Worm (Caenorhabditis elegans) whole organism, L1 larva: Measurements from ENCODE around the gene srg-64.

Source experiments
- C04F5.9 ChIP-seq: sonication (generic microtip); optimal IDR thresholded peaks from 2 replicates; lab custom pipeline; 2016; ENCODE audit warnings: missing genetic modification characterization, missing compliant biosample characterization
- C16A3.4 ChIP-seq: fragments of 150-350 bp; optimal IDR thresholded peaks from 2 replicates; lab custom pipeline; 2014; ENCODE audit warnings: missing biosample characterization, missing genetic modification characterization
- ama-1 ChIP-seq: fragments of 150-350 bp; optimal IDR thresholded peaks from 2 replicates; lab custom pipeline; 2014
- blmp-1 ChIP-seq: fragments of 150-350 bp; optimal IDR thresholded peaks from 2 replicates; lab custom pipeline; 2014; ENCODE audit warnings: missing biosample characterization, missing genetic modification characterization
- ceh-63 ChIP-seq: fragments of 200-800 bp; sonication (Bioruptor generic); optimal IDR thresholded peaks from 2 replicates; lab custom pipeline; 2018; ENCODE audit warnings: mild to moderate bottlenecking, missing genetic modification characterization, missing compliant biosample characterization
- ceh-8 ChIP-seq: fragments of 200-800 bp; sonication (Bioruptor generic); optimal IDR thresholded peaks from 2 replicates; lab custom pipeline; 2018; ENCODE audit warnings: mild to moderate bottlenecking, missing genetic modification characterization, moderate library complexity, missing compliant biosample characterization
- ceh-88 ChIP-seq: fragments of 200-800 bp; sonication (Bioruptor generic); IDR thresholded peaks from 2 replicates; pipeline ENCODE4 v1.3.6; 2022; ENCODE audit warnings: missing genetic modification characterization, missing compliant biosample characterization
- ceh-90 ChIP-seq: sonication (generic microtip); optimal IDR thresholded peaks from 2 replicates; lab custom pipeline; 2016; ENCODE audit warnings: missing genetic modification characterization, missing compliant biosample characterization
- dpl-1 ChIP-seq, 3 experiments: fragments of 150-350 bp in 2 of 3; sonication (generic microtip) in 1 of 3; optimal IDR thresholded peaks; 2 replicates each; lab custom pipeline; 2014 to 2017; ENCODE audit warnings: missing biosample characterization in 3 of 3, missing genetic modification characterization in 3 of 3, missing genetic modification reagents in 3 of 3
- efl-3 ChIP-seq: fragments of 200-800 bp; sonication (Bioruptor generic); optimal IDR thresholded peaks from 2 replicates; lab custom pipeline; 2018; ENCODE audit warnings: mild to moderate bottlenecking, missing genetic modification characterization, missing compliant biosample characterization
- egl-13 ChIP-seq: sonication (generic microtip); optimal IDR thresholded peaks from 2 replicates; lab custom pipeline; 2016; ENCODE audit warnings: missing genotype, missing genetic modification reagents, missing genetic modification characterization, missing compliant biosample characterization
- egl-27 ChIP-seq, 2 experiments: fragments of 150-350 bp in 1 of 2; sonication (generic microtip); optimal IDR thresholded peaks; 3 replicates each; lab custom pipeline; 2017 to 2018; ENCODE audit warnings: missing biosample characterization in 2 of 2, missing genetic modification characterization in 2 of 2, missing genetic modification reagents in 2 of 2
- elt-2 ChIP-seq: sonication (generic microtip); optimal IDR thresholded peaks from 2 replicates; lab custom pipeline; 2016; ENCODE audit warnings: missing genetic modification characterization, mild to moderate bottlenecking, inconsistent platforms, missing compliant biosample characterization, missing genetic modification reagents
- elt-3 ChIP-seq, 6 experiments: fragments of 150-350 bp in 1 of 6; sonication (generic microtip); optimal IDR thresholded peaks; 2 replicates each; lab custom pipeline; 2017 to 2018; ENCODE audit warnings: missing biosample characterization in 6 of 6, missing genetic modification characterization in 6 of 6, inconsistent platforms in 1 of 6
- ets-5 ChIP-seq: fragments of 200-800 bp; sonication (Bioruptor generic); IDR thresholded peaks from 2 replicates; pipeline ENCODE4 v1.3.6; 2022; ENCODE audit warnings: missing genetic modification characterization, missing compliant biosample characterization
- fkh-10 ChIP-seq: sonication (generic microtip); optimal IDR thresholded peaks from 2 replicates; lab custom pipeline; 2017; ENCODE audit warnings: missing biosample characterization, missing genetic modification reagents, missing genetic modification characterization
- fkh-4 ChIP-seq: sonication (generic microtip); optimal IDR thresholded peaks from 2 replicates; lab custom pipeline; 2016; ENCODE audit warnings: missing compliant biosample characterization, missing genetic modification characterization, borderline replicate concordance
- fos-1 ChIP-seq: fragments of 150-350 bp; optimal IDR thresholded peaks from 2 replicates; lab custom pipeline; 2014; ENCODE audit warnings: missing biosample characterization, missing genetic modification characterization
- grh-1 ChIP-seq: fragments of 200-800 bp; sonication (Bioruptor generic); IDR thresholded peaks from 2 replicates; pipeline ENCODE4 v1.3.6; 2022; ENCODE audit warnings: missing genetic modification reagents, missing genetic modification characterization, missing compliant biosample characterization
- hlh-17 ChIP-seq: fragments of 200-800 bp; sonication (Bioruptor generic); optimal IDR thresholded peaks from 2 replicates; lab custom pipeline; 2018; ENCODE audit warnings: missing genetic modification characterization, mild to moderate bottlenecking, missing compliant biosample characterization, moderate library complexity, borderline replicate concordance
- hpl-2 ChIP-seq: fragments of 150-350 bp; optimal IDR thresholded peaks from 2 replicates; lab custom pipeline; 2014; ENCODE audit warnings: missing biosample characterization, missing genetic modification reagents, missing genetic modification characterization
- irx-1 ChIP-seq: sonication (generic microtip); optimal IDR thresholded peaks from 2 replicates; lab custom pipeline; 2016; ENCODE audit warnings: missing genetic modification characterization, missing compliant biosample characterization
- isw-1 ChIP-seq: fragments of 200-800 bp; sonication (Bioruptor generic); IDR thresholded peaks from 2 replicates; pipeline ENCODE4 v1.3.6; 2022; ENCODE audit warnings: missing genetic modification characterization, missing compliant biosample characterization
- jun-1 ChIP-seq: fragments of 150-350 bp; optimal IDR thresholded peaks from 2 replicates; lab custom pipeline; 2014; ENCODE audit warnings: missing biosample characterization, missing genetic modification reagents, missing genetic modification characterization
- lin-14 ChIP-seq: fragments of 200-800 bp; sonication (Bioruptor generic); optimal IDR thresholded peaks from 2 replicates; lab custom pipeline; 2018; ENCODE audit warnings: mild to moderate bottlenecking, missing genetic modification characterization, moderate library complexity, missing compliant biosample characterization
- lin-35 ChIP-seq, 2 experiments: fragments of 150-350 bp; optimal IDR thresholded peaks; 2 replicates each; lab custom pipeline; 2014; ENCODE audit warnings: missing biosample characterization in 2 of 2, missing genetic modification characterization in 2 of 2, missing genetic modification reagents in 2 of 2
- lir-3 ChIP-seq: sonication (generic microtip); optimal IDR thresholded peaks from 2 replicates; lab custom pipeline; 2016; ENCODE audit warnings: mild to moderate bottlenecking, missing genetic modification characterization, moderate library complexity, missing compliant biosample characterization; ENCODE audit not compliant: poor library complexity
- lsy-2 ChIP-seq, 2 experiments: fragments of 150-350 bp; optimal IDR thresholded peaks; 2 replicates each; lab custom pipeline; 2014; ENCODE audit warnings: missing biosample characterization in 2 of 2, missing genetic modification characterization in 2 of 2
- mdl-1 ChIP-seq, 2 experiments: fragments of 150-350 bp; optimal IDR thresholded peaks; 2 replicates each; lab custom pipeline; 2014 to 2017; ENCODE audit warnings: missing biosample characterization in 2 of 2, missing genetic modification characterization in 2 of 2, inconsistent platforms in 1 of 2
- nhr-19 ChIP-seq: fragments of 200-800 bp; sonication (Bioruptor generic); conservative IDR thresholded peaks from 2 replicates; pipeline ENCODE4 v1.3.6; 2022; ENCODE audit warnings: missing genetic modification characterization, missing compliant biosample characterization
- nhr-20 ChIP-seq: sonication (generic microtip); optimal IDR thresholded peaks from 2 replicates; lab custom pipeline; 2016; ENCODE audit warnings: mild to moderate bottlenecking, missing genetic modification characterization, missing compliant biosample characterization
- nhr-237 ChIP-seq: fragments of 150-350 bp; optimal IDR thresholded peaks from 2 replicates; lab custom pipeline; 2014; ENCODE audit warnings: missing biosample characterization, missing genetic modification characterization
- nhr-28 ChIP-seq: fragments of 150-350 bp; optimal IDR thresholded peaks from 2 replicates; lab custom pipeline; 2014; ENCODE audit warnings: missing biosample characterization, missing genetic modification characterization
- nhr-47 ChIP-seq: sonication (generic microtip); optimal IDR thresholded peaks from 2 replicates; lab custom pipeline; 2016; ENCODE audit warnings: mild to moderate bottlenecking, missing genetic modification characterization, moderate library complexity, missing compliant biosample characterization
- nhr-71 ChIP-seq: sonication (generic microtip); optimal IDR thresholded peaks from 2 replicates; lab custom pipeline; 2016; ENCODE audit warnings: mild to moderate bottlenecking, missing genetic modification characterization, moderate library complexity, missing compliant biosample characterization
- nhr-76 ChIP-seq: sonication (generic microtip); optimal IDR thresholded peaks from 2 replicates; lab custom pipeline; 2017; ENCODE audit warnings: missing biosample characterization, missing genetic modification characterization
- nhr-77 ChIP-seq: fragments of 150-350 bp; optimal IDR thresholded peaks from 2 replicates; lab custom pipeline; 2014; ENCODE audit warnings: missing biosample characterization, missing genetic modification characterization
- nhr-84 ChIP-seq: sonication (generic microtip); optimal IDR thresholded peaks from 2 replicates; lab custom pipeline; 2017; ENCODE audit warnings: missing biosample characterization, missing genetic modification characterization
- nhr-85 ChIP-seq: sonication (generic microtip); peaks from one replicate; lab custom pipeline; 2016; ENCODE audit warnings: missing genetic modification characterization, inconsistent platforms, missing compliant biosample characterization
- nhr-90 ChIP-seq: sonication (generic microtip); optimal IDR thresholded peaks from 2 replicates; lab custom pipeline; 2016; ENCODE audit warnings: mild to moderate bottlenecking, missing genetic modification characterization, missing compliant biosample characterization; ENCODE audit not compliant: poor library complexity
- snu-23 ChIP-seq: sonication (generic microtip); optimal IDR thresholded peaks from 2 replicates; lab custom pipeline; 2016; ENCODE audit warnings: missing genetic modification characterization, missing compliant biosample characterization
- sptf-1 ChIP-seq: fragments of 150-350 bp; optimal IDR thresholded peaks from 2 replicates; lab custom pipeline; 2014; ENCODE audit warnings: missing biosample characterization, missing genetic modification characterization
- swsn-7 ChIP-seq: sonication (generic microtip); optimal IDR thresholded peaks from 2 replicates; lab custom pipeline; 2016; ENCODE audit warnings: missing genetic modification characterization, missing compliant biosample characterization
- tlp-1 ChIP-seq: fragments of 150-350 bp; optimal IDR thresholded peaks from 2 replicates; lab custom pipeline; 2014; ENCODE audit warnings: missing biosample characterization, missing genetic modification characterization
- unc-30 ChIP-seq: sonication (generic microtip); optimal IDR thresholded peaks from 2 replicates; lab custom pipeline; 2017; ENCODE audit warnings: missing biosample characterization, missing genetic modification characterization
- unc-86 ChIP-seq: sonication (generic microtip); optimal IDR thresholded peaks from 2 replicates; lab custom pipeline; 2016; ENCODE audit warnings: missing genetic modification characterization, missing compliant biosample characterization
- xbp-1 ChIP-seq: sonication (generic microtip); optimal IDR thresholded peaks from 2 replicates; lab custom pipeline; 2016; ENCODE audit warnings: missing genetic modification characterization, missing compliant biosample characterization
- zag-1 ChIP-seq: fragments of 150-350 bp; optimal IDR thresholded peaks from 2 replicates; lab custom pipeline; 2014; ENCODE audit warnings: missing biosample characterization, missing genetic modification characterization

The srg-64 gene

ce11 chrX:15716971-15717370, 23.5 kb downstream of the srg-64 start:
- no peak for TF ChIP-seq ama-1 (lab: Kevin White, UChicago)
- TF ChIP-seq lin-35 (GFP tag; optimal IDR thresholded peaks at IDR 0.05; lab: Kevin White, UChicago): no peak
- TF ChIP-seq elt-2 (tag; lab: Kevin White, UChicago): no peak
- no peak for TF ChIP-seq egl-27 (tag; optimal IDR thresholded peaks at IDR 0.05; lab: Kevin White, UChicago)
- no peak for TF ChIP-seq ceh-63 (GFP tag; lab: Kevin White, UChicago)
- TF ChIP-seq hlh-17: no peak
- no peak for TF ChIP-seq fkh-4 (tag; lab: Kevin White, UChicago)
- no peak for TF ChIP-seq ceh-8
- TF ChIP-seq fkh-10 (GFP tag; lab: Kevin White, UChicago): no peak
- TF ChIP-seq nhr-28 (tag; lab: Kevin White, UChicago): no peak
- TF ChIP-seq efl-3 (GFP tag; lab: Kevin White, UChicago): no peak
- no peak for TF ChIP-seq xbp-1 (tag; lab: Kevin White, UChicago)
- no peak for TF ChIP-seq egl-13 (tag; lab: Kevin White, UChicago)
- TF ChIP-seq C04F5.9 (tag; lab: Kevin White, UChicago): no peak
- no peak for TF ChIP-seq C16A3.4 (tag; lab: Kevin White, UChicago)
- TF ChIP-seq irx-1 (tag; lab: Kevin White, UChicago): no peak
- TF ChIP-seq, all 84 proteins: peak for 0

- TF ChIP-seq nhr-76 (no peak), elt-3 (tag; optimal IDR thresholded peaks at IDR 0.05; lab: Kevin White, UChicago) (no peak), ama-1 (lab: Kevin White, UChicago) (no peak), egl-13 (tag; lab: Kevin White, UChicago) (no peak), fos-1 (tag; lab: Kevin White, UChicago) (no peak), tlp-1 (tag; lab: Kevin White, UChicago) (no peak), sptf-1 (tag; lab: Kevin White, UChicago) (no peak), swsn-7 (tag; lab: Kevin White, UChicago) (no peak), nhr-85 (tag; lab: Kevin White, UChicago) (no peak), nhr-77 (no peak), nhr-84 (tag; lab: Kevin White, UChicago) (no peak), snu-23 (GFP tag; lab: Kevin White, UChicago) (no peak), jun-1 (tag; lab: Kevin White, UChicago) (no peak)
- TF ChIP-seq, all 84 proteins: peak for 0
Measured at ce11 chrX:15713189-15713588, 27.2 kb downstream of the srg-64 start.

- TF ChIP-seq hpl-2 (no peak), sptf-1 (tag; lab: Kevin White, UChicago) (no peak), nhr-20 (peak; percentile 87), ceh-90 (tag; lab: Kevin White, UChicago) (no peak), nhr-90 (tag; lab: Kevin White, UChicago) (peak; percentile 53), lsy-2 (tag; optimal IDR thresholded peaks at IDR 0.05; lab: Kevin White, UChicago) (peak in 1 of 2 experiments; percentile 16), ceh-88 (GFP tag; lab: Robert Waterston, UW) (no peak), swsn-7 (tag; lab: Kevin White, UChicago) (no peak), nhr-28 (tag; lab: Kevin White, UChicago) (no peak), nhr-237 (tag; lab: Kevin White, UChicago) (no peak), dpl-1 (GFP tag; optimal IDR thresholded peaks at IDR 0.05; lab: Kevin White, UChicago) (no peak), nhr-47 (peak; percentile 13), lir-3 (tag; lab: Kevin White, UChicago) (no peak), egl-27 (tag; optimal IDR thresholded peaks at IDR 0.05; lab: Kevin White, UChicago) (peak in 1 of 2 experiments; percentile 68), blmp-1 (tag; lab: Kevin White, UChicago) (peak; percentile 90), mdl-1 (tag; optimal IDR thresholded peaks at IDR 0.05; lab: Kevin White, UChicago) (peak in 1 of 2 experiments; percentile 78), ets-5 (no peak), lin-35 (GFP tag; optimal IDR thresholded peaks at IDR 0.05; lab: Kevin White, UChicago) (peak in 1 of 2 experiments; percentile 57), hlh-17 (no peak), nhr-71 (tag; lab: Kevin White, UChicago) (peak; percentile 53), ama-1 (lab: Kevin White, UChicago) (no peak), grh-1 (GFP tag; lab: Robert Waterston, UW) (0 out of 2 replicates have a peak, but pooled peaks have one; percentile 18), jun-1 (tag; lab: Kevin White, UChicago) (peak; percentile 36), nhr-85 (tag; lab: Kevin White, UChicago) (peak; percentile 92), lin-14 (GFP tag; lab: Kevin White, UChicago) (peak; percentile 87), unc-86 (tag; lab: Kevin White, UChicago) (no peak), unc-30 (tag; lab: Kevin White, UChicago) (no peak), isw-1 (GFP tag; lab: Robert Waterston, UW) (no peak), zag-1 (tag; lab: Kevin White, UChicago) (no peak), irx-1 (tag; lab: Kevin White, UChicago) (no peak), nhr-19 (GFP tag; lab: Robert Waterston, UW) (peak; percentile 15; the same call in 1 of the 2 replicates), elt-2 (tag; lab: Kevin White, UChicago) (peak; percentile 32)
Measured at ce11 chrX:15709594-15709993, 30.8 kb downstream of the srg-64 start.
